Worm (Caenorhabditis elegans): Measurements from ENCODE around the gene W07G4.5.

DNA sequence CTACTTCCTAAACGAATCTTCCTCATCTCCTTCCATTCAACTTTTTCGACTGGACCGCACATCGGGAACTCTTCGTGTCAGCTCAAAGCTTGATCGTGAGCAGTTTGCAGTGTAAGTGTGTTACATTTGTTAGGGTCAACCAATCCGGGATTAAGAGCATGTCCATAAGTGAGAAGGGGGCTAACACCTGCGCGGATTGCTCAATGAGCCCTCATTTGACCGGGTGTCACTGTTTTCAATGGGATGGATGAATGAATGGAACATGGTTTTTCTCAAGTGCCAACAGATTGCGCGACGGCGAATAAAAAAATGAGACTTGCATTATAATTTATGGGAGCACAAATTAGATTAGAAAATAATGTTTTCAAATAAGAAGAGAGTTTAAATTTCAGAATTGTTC lies 22.5 kb upstream of the W07G4.5 start:
- TF ChIP-seq him-1 (tag; optimal IDR thresholded peaks at IDR 0.05) = no peak
- no peak for TF ChIP-seq dao-5 (tag; optimal IDR thresholded peaks at IDR 0.05)
